Worm (Caenorhabditis elegans): Measurements from ENCODE around the gene ZK686.6.

DNA sequence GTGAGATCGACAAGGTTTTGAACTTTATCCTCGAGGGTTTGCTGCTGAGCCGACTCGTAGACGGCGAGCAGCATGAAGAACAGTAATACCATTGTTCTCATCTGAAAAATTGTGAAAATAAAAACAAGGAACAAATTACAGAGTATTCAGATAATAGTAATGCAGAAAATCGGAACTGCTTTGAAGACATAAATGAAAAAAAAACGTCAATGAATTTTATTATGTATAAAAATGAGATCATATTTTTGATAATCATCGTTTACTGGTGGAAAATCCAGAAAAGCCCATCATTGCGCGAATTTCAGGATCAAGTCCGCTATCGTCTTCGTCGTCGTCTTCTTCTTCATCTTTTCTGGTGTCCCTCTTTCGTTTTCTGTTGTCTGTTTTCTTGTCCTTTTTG, 3.8 kb downstream of the ZK686.6 start, which contains the start of gene ZK686.3:
- TF ChIP-seq ceh-82 (tag; optimal IDR thresholded peaks at IDR 0.05) (no peak), elt-3 (tag; optimal IDR thresholded peaks at IDR 0.05) (no peak), fkh-2 (tag; optimal IDR thresholded peaks at IDR 0.05) (no peak), ZK546.5 (tag; optimal IDR thresholded peaks at IDR 0.05) (no peak), unc-62 (GFP tag; optimal IDR thresholded peaks at IDR 0.05) (no peak), hmg-11 (tag; optimal IDR thresholded peaks at IDR 0.05) (no peak), ztf-4 (tag; optimal IDR thresholded peaks at IDR 0.05) (no peak), pqm-1 (tag; optimal IDR thresholded peaks at IDR 0.05) (no peak), nhr-67 (tag; optimal IDR thresholded peaks at IDR 0.05) (no peak)

All from whole organism, L3 larva.